Fruit fly (Drosophila melanogaster) whole organism, prepupa: Measurements from ENCODE around the gene Gld2.

Experiments
- CG16779 ChIP-seq: fragments of 200-800 bp; sonication (Bioruptor generic); optimal IDR thresholded peaks from 3 replicates; lab custom pipeline; 2017; ENCODE audit warnings: missing biosample characterization, mild to moderate bottlenecking, missing genetic modification characterization
- CG3919 ChIP-seq: fragments of 200-800 bp; sonication (Bioruptor generic); optimal IDR thresholded peaks from 3 replicates; lab custom pipeline; 2016; ENCODE audit warnings: missing biosample characterization, missing genetic modification characterization
- CG8319 ChIP-seq: fragments of 200-800 bp; sonication (Bioruptor generic); optimal IDR thresholded peaks from 3 replicates; lab custom pipeline; 2016; ENCODE audit warnings: missing biosample characterization, missing genetic modification characterization
- CG8632 ChIP-seq: fragments of 200-800 bp; sonication (Bioruptor generic); optimal IDR thresholded peaks from 3 replicates; lab custom pipeline; 2016; ENCODE audit warnings: missing biosample characterization, missing genetic modification characterization
- Ets96B ChIP-seq: fragments of 200-800 bp; optimal IDR thresholded peaks from 2 replicates; lab custom pipeline; 2019; ENCODE audit warnings: missing biosample characterization, mild to moderate bottlenecking, missing genetic modification characterization, moderate library complexity
- Lpt ChIP-seq: fragments of 200-800 bp; sonication (Bioruptor generic); optimal IDR thresholded peaks from 3 replicates; lab custom pipeline; 2016; ENCODE audit warnings: missing biosample characterization, missing genetic modification characterization
- Met ChIP-seq: fragments of 200-800 bp; sonication (Bioruptor generic); optimal IDR thresholded peaks from 3 replicates; lab custom pipeline; 2016; ENCODE audit warnings: missing biosample characterization, missing genetic modification characterization
- fd59A ChIP-seq: fragments of 200-800 bp; sonication (Bioruptor generic); optimal IDR thresholded peaks from 2 replicates; lab custom pipeline; 2017; ENCODE audit warnings: missing biosample characterization, mild to moderate bottlenecking, missing genetic modification characterization, missing genetic modification reagents
- pdm3 ChIP-seq: fragments of 200-800 bp; sonication (Bioruptor generic); optimal IDR thresholded peaks from 3 replicates; lab custom pipeline; 2016; ENCODE audit warnings: missing biosample characterization, missing genetic modification characterization
- salr ChIP-seq, 2 experiments: fragments of 200-800 bp; sonication (Bioruptor generic); optimal IDR thresholded peaks; 3 replicates each; lab custom pipeline; 2016 to 2018; ENCODE audit warnings: missing biosample characterization in 2 of 2, missing genetic modification characterization in 2 of 2, mild to moderate bottlenecking in 1 of 2

DNA sequence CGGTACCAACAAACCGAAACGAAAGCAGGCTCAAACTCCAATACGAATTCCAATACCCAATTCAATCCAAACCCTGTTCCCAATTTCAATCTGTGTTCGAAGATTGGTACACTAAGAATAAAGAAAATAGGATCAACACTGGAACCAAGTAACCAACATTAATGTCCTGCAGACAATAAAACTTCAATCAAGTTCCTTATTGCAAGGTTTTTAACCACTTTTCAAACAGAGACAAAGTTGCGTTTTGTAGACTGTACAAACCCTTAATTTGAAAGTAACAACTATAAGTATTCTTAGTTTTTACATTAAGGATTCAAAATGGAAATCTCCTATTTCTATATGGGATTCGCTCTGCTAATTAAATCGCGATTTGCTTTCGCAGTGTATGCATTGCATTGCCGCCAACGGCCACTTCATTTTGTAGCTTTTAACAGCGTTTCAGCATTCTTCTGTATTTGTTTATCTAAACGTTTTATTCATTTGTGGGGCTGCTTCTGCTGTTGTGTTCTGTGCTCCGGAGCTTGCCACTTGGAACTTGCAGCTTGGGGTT, 12.2 kb upstream of the Gld2 start:
- TF ChIP-seq pdm3 (GFP tag; lab: Kevin White, UChicago) (peak; percentile 25), CG8319 (GFP tag; lab: Kevin White, UChicago) (no peak), salr (GFP tag; optimal IDR thresholded peaks at IDR 0.05; lab: Kevin White, UChicago) (no peak), CG8632 (GFP tag; lab: Kevin White, UChicago) (no peak), Ets96B (no peak), CG3919 (GFP tag; lab: Kevin White, UChicago) (peak; percentile 9), Met (GFP tag; lab: Kevin White, UChicago) (peak; percentile 45), fd59A (GFP tag; lab: Kevin White, UChicago) (no peak), CG16779 (tag; lab: Kevin White, UChicago) (no peak), Lpt (GFP tag; lab: Kevin White, UChicago) (no peak)
